Fruit fly (Drosophila melanogaster) whole organism, embryonic: ENCODE measurements around the gene CG13658.

ENCODE experiments used
- B-H1 ChIP-seq: fragments of 200-800 bp; sonication (Bioruptor generic); IDR thresholded peaks from 3 replicates; pipeline ENCODE4 v1.3.6; 2022; ENCODE audit warnings: missing biosample characterization, missing genetic modification characterization
- B-H2 ChIP-seq: fragments of 200-800 bp; sonication (Bioruptor generic); optimal IDR thresholded peaks from 2 replicates; lab custom pipeline; 2018; ENCODE audit warnings: missing biosample characterization, mild to moderate bottlenecking, missing genetic modification characterization
- BtbVII ChIP-seq: fragments of 200-800 bp; sonication (Bioruptor generic); optimal IDR thresholded peaks from 3 replicates; lab custom pipeline; 2017; ENCODE audit warnings: missing biosample characterization, mild to moderate bottlenecking, missing genetic modification characterization
- CG10147 ChIP-seq: fragments of 200-800 bp; sonication (Bioruptor generic); optimal IDR thresholded peaks from 2 replicates; lab custom pipeline; 2019; ENCODE audit warnings: missing biosample characterization, mild to moderate bottlenecking, missing genetic modification characterization, moderate library complexity
- CG10366 ChIP-seq: fragments of 200-800 bp; sonication (Bioruptor generic); IDR thresholded peaks from 2 replicates; pipeline ENCODE4 v1.3.6; 2022; ENCODE audit warnings: missing biosample characterization, missing genetic modification characterization
- CG10462 ChIP-seq: fragments of 200-800 bp; sonication (Bioruptor generic); optimal IDR thresholded peaks from 2 replicates; lab custom pipeline; 2016; ENCODE audit warnings: missing biosample characterization, missing genetic modification characterization
- CG12299 ChIP-seq: fragments of 200-800 bp; sonication (Bioruptor generic); optimal IDR thresholded peaks from 2 replicates; lab custom pipeline; 2018; ENCODE audit warnings: missing biosample characterization, mild to moderate bottlenecking, missing genetic modification characterization
- CG12942 ChIP-seq: fragments of 200-800 bp; sonication (Bioruptor generic); optimal IDR thresholded peaks from 3 replicates; lab custom pipeline; 2016; ENCODE audit warnings: missing biosample characterization, missing genetic modification characterization
- CG13775 ChIP-seq: fragments of 200-800 bp; sonication (Bioruptor generic); optimal IDR thresholded peaks from 3 replicates; lab custom pipeline; 2017; ENCODE audit warnings: missing biosample characterization, mild to moderate bottlenecking, missing genetic modification characterization
- CG14441 ChIP-seq: fragments of 200-800 bp; sonication (Bioruptor generic); IDR thresholded peaks from 2 replicates; pipeline ENCODE4 v1.3.6; 2022; ENCODE audit warnings: missing biosample characterization, missing genetic modification characterization
- CG16813 ChIP-seq: fragments of 200-800 bp; sonication (Bioruptor generic); IDR thresholded peaks from 3 replicates; pipeline ENCODE4 v1.3.6; 2022; ENCODE audit warnings: missing biosample characterization, missing genetic modification characterization; ENCODE audit not compliant: partially characterized antibody
- CG17568 ChIP-seq: fragments of 200-800 bp; sonication (Bioruptor generic); optimal IDR thresholded peaks from 2 replicates; lab custom pipeline; 2018; ENCODE audit warnings: missing biosample characterization, mild to moderate bottlenecking, missing genetic modification characterization, moderate library complexity
- CG17802 ChIP-seq: fragments of 200-800 bp; sonication (Bioruptor generic); optimal IDR thresholded peaks from 2 replicates; lab custom pipeline; 2018; ENCODE audit warnings: missing biosample characterization, mild to moderate bottlenecking, missing genetic modification characterization, moderate library complexity
- CG1792 ChIP-seq: fragments of 200-800 bp; sonication (Bioruptor generic); optimal IDR thresholded peaks from 2 replicates; lab custom pipeline; 2016; ENCODE audit warnings: missing biosample characterization, missing genetic modification characterization
- CG18262 ChIP-seq: fragments of 200-800 bp; optimal IDR thresholded peaks from 3 replicates; lab custom pipeline; 2019; ENCODE audit warnings: missing biosample characterization, mild to moderate bottlenecking, missing genetic modification characterization, moderate library complexity
- CG2120 ChIP-seq: fragments of 200-800 bp; sonication (Bioruptor generic); optimal IDR thresholded peaks from 3 replicates; lab custom pipeline; 2016; ENCODE audit warnings: missing biosample characterization, missing genetic modification characterization
- CG2678 ChIP-seq: fragments of 200-800 bp; sonication (Bioruptor generic); optimal IDR thresholded peaks from 3 replicates; lab custom pipeline; 2019; ENCODE audit warnings: missing biosample characterization, mild to moderate bottlenecking, missing genetic modification characterization, moderate library complexity
- CG3407 ChIP-seq: fragments of 200-800 bp; sonication (Bioruptor generic); optimal IDR thresholded peaks from 2 replicates; lab custom pipeline; 2018; ENCODE audit warnings: missing biosample characterization, mild to moderate bottlenecking, missing genetic modification characterization
- CG4404 ChIP-seq: fragments of 200-800 bp; sonication (Bioruptor generic); IDR thresholded peaks from 2 replicates; pipeline ENCODE4 v1.3.6; 2022; ENCODE audit warnings: missing biosample characterization, missing genetic modification characterization
- CG4854 ChIP-seq: fragments of 200-800 bp; sonication (Bioruptor generic); optimal IDR thresholded peaks from 2 replicates; lab custom pipeline; 2016; ENCODE audit warnings: missing biosample characterization, missing genetic modification characterization, inconsistent platforms
- CG6175 ChIP-seq: fragments of 200-800 bp; sonication (Bioruptor generic); IDR thresholded peaks from 3 replicates; pipeline ENCODE4 v1.3.6; 2022; ENCODE audit warnings: missing biosample characterization, missing genetic modification characterization
- CG7357 ChIP-seq: fragments of 200-800 bp; sonication (Bioruptor generic); IDR thresholded peaks from 3 replicates; pipeline ENCODE4 v1.3.6; 2022; ENCODE audit warnings: missing biosample characterization, missing genetic modification characterization
- CG7786 ChIP-seq: fragments of 200-800 bp; sonication (Bioruptor generic); optimal IDR thresholded peaks from 2 replicates; lab custom pipeline; 2016; ENCODE audit warnings: missing biosample characterization, missing genetic modification characterization
- CG8281 ChIP-seq: fragments of 200-800 bp; sonication (Bioruptor generic); optimal IDR thresholded peaks from 2 replicates; lab custom pipeline; 2018; ENCODE audit warnings: missing biosample characterization, mild to moderate bottlenecking, missing genetic modification characterization, moderate library complexity
- CG8359 ChIP-seq: fragments of 200-800 bp; sonication (Bioruptor generic); optimal IDR thresholded peaks from 2 replicates; lab custom pipeline; 2017; ENCODE audit warnings: missing biosample characterization, mild to moderate bottlenecking, missing genetic modification characterization, borderline replicate concordance
- CkIIα-i1 ChIP-seq: fragments of 200-800 bp; sonication (Bioruptor generic); IDR thresholded peaks from 2 replicates; pipeline ENCODE4 v1.3.6; 2022; ENCODE audit warnings: missing biosample characterization, missing genetic modification characterization
- Dek ChIP-seq: fragments of 200-800 bp; sonication (Bioruptor generic); optimal IDR thresholded peaks from 3 replicates; lab custom pipeline; 2019; ENCODE audit warnings: missing biosample characterization, mild to moderate bottlenecking, missing genetic modification characterization, moderate library complexity
- Dfd ChIP-seq, 2 experiments: fragments of >200 bp; optimal IDR thresholded peaks; 2 replicates each; lab custom pipeline; 2017; ENCODE audit warnings: missing biosample characterization in 2 of 2, missing genetic modification characterization in 2 of 2
- Fer2 ChIP-seq: fragments of 200-800 bp; sonication (Bioruptor generic); optimal IDR thresholded peaks from 2 replicates; lab custom pipeline; 2018; ENCODE audit warnings: missing biosample characterization, mild to moderate bottlenecking, missing genetic modification characterization, moderate library complexity
- Hey ChIP-seq: fragments of 200-800 bp; sonication (Bioruptor generic); optimal IDR thresholded peaks from 3 replicates; lab custom pipeline; 2018; ENCODE audit warnings: missing biosample characterization, mild to moderate bottlenecking, missing genetic modification characterization
- MBD-R2 ChIP-seq: fragments of 200-800 bp; sonication (Bioruptor generic); IDR thresholded peaks from 2 replicates; pipeline ENCODE4 v1.3.6; 2022; ENCODE audit warnings: missing biosample characterization, missing genetic modification characterization
- Nf-YA ChIP-seq: fragments of 200-800 bp; sonication (Bioruptor generic); IDR thresholded peaks from 2 replicates; pipeline ENCODE4 v1.3.6; 2022; ENCODE audit warnings: missing biosample characterization, missing genetic modification characterization
- Nf-YC ChIP-seq: fragments of 200-800 bp; optimal IDR thresholded peaks from 3 replicates; lab custom pipeline; 2019; ENCODE audit warnings: missing biosample characterization, mild to moderate bottlenecking, missing genetic modification characterization, moderate library complexity
- Pdp1 ChIP-seq, 2 experiments: fragments of 200-800 bp; sonication (Bioruptor generic); optimal IDR thresholded peaks; 3 replicates each; lab custom pipeline; 2016; ENCODE audit warnings: missing biosample characterization in 2 of 2, missing genetic modification characterization in 2 of 2, mild to moderate bottlenecking in 1 of 2, moderate library complexity in 1 of 2
- YL-1 ChIP-seq: fragments of 200-800 bp; sonication (Bioruptor generic); optimal IDR thresholded peaks from 3 replicates; lab custom pipeline; 2017; ENCODE audit warnings: missing biosample characterization, mild to moderate bottlenecking, missing genetic modification characterization
- al ChIP-seq: fragments of 200-800 bp; sonication (Bioruptor generic); IDR thresholded peaks from 2 replicates; pipeline ENCODE4 v1.3.6; 2022; ENCODE audit warnings: missing biosample characterization, missing genetic modification characterization
- ato ChIP-seq: fragments of 200-800 bp; sonication (Bioruptor generic); IDR thresholded peaks from 2 replicates; pipeline ENCODE4 v1.3.6; 2022; ENCODE audit warnings: missing biosample characterization, missing genetic modification characterization; ENCODE audit not compliant: partially characterized antibody
- bab2 ChIP-seq: fragments of 200-800 bp; sonication (Bioruptor generic); optimal IDR thresholded peaks from 2 replicates; lab custom pipeline; 2016; ENCODE audit warnings: missing biosample characterization, missing genetic modification characterization
- cas ChIP-seq: fragments of 200-800 bp; sonication (Bioruptor generic); IDR thresholded peaks from 2 replicates; pipeline ENCODE4 v1.3.6; 2022; ENCODE audit warnings: missing biosample characterization, missing genetic modification characterization
- chinmo ChIP-seq: fragments of 200-800 bp; sonication (Bioruptor generic); IDR thresholded peaks from 4 replicates; pipeline ENCODE4 v1.3.6; 2022; ENCODE audit warnings: missing biosample characterization, missing genetic modification characterization; ENCODE audit not compliant: partially characterized antibody
- chm ChIP-seq: fragments of 200-800 bp; sonication (Bioruptor generic); IDR thresholded peaks from 2 replicates; pipeline ENCODE4 v1.3.6; 2022; ENCODE audit warnings: missing biosample characterization, missing genetic modification characterization
- gcm2 ChIP-seq: fragments of 200-800 bp; sonication (Bioruptor generic); optimal IDR thresholded peaks from 2 replicates; lab custom pipeline; 2016; ENCODE audit warnings: missing biosample characterization, missing genetic modification characterization
- kah ChIP-seq: fragments of 200-800 bp; sonication (Bioruptor generic); optimal IDR thresholded peaks from 2 replicates; lab custom pipeline; 2018; ENCODE audit warnings: missing biosample characterization, mild to moderate bottlenecking, missing genetic modification characterization
- klu ChIP-seq: fragments of 200-800 bp; sonication (Bioruptor generic); IDR thresholded peaks from 2 replicates; pipeline ENCODE4 v1.3.6; 2022; ENCODE audit warnings: missing biosample characterization, missing genetic modification characterization
- luna ChIP-seq: fragments of 200-800 bp; sonication (Bioruptor generic); optimal IDR thresholded peaks from 2 replicates; lab custom pipeline; 2016; ENCODE audit warnings: missing biosample characterization, missing genetic modification characterization
- nmo ChIP-seq: fragments of 200-800 bp; sonication (Bioruptor generic); optimal IDR thresholded peaks from 2 replicates; lab custom pipeline; 2018; ENCODE audit warnings: missing biosample characterization, mild to moderate bottlenecking, missing genetic modification characterization, moderate library complexity
- nom ChIP-seq: fragments of 200-800 bp; sonication (Bioruptor generic); optimal IDR thresholded peaks from 2 replicates; lab custom pipeline; 2017; ENCODE audit warnings: missing biosample characterization, missing genetic modification characterization, mild to moderate bottlenecking, moderate library complexity, missing genetic modification reagents
- schlank ChIP-seq: fragments of 200-800 bp; sonication (Bioruptor generic); optimal IDR thresholded peaks from 2 replicates; lab custom pipeline; 2018; ENCODE audit warnings: missing biosample characterization, mild to moderate bottlenecking, missing genetic modification characterization
- slbo ChIP-seq: fragments of 200-800 bp; sonication (Bioruptor generic); IDR thresholded peaks from 2 replicates; pipeline ENCODE4 v1.3.6; 2022; ENCODE audit warnings: missing biosample characterization, missing genetic modification characterization
- sqz ChIP-seq: fragments of 200-800 bp; sonication (Bioruptor generic); optimal IDR thresholded peaks from 3 replicates; lab custom pipeline; 2018; ENCODE audit warnings: missing biosample characterization, mild to moderate bottlenecking, missing genetic modification characterization
- trem ChIP-seq: fragments of 200-800 bp; optimal IDR thresholded peaks from 3 replicates; lab custom pipeline; 2019; ENCODE audit warnings: missing biosample characterization, mild to moderate bottlenecking, missing genetic modification characterization, moderate library complexity
- vvl ChIP-seq: fragments of 200-800 bp; sonication (Bioruptor generic); IDR thresholded peaks from 2 replicates; pipeline ENCODE4 v1.3.6; 2022; ENCODE audit warnings: missing biosample characterization, missing genetic modification characterization

CG13658 gene

DNA sequence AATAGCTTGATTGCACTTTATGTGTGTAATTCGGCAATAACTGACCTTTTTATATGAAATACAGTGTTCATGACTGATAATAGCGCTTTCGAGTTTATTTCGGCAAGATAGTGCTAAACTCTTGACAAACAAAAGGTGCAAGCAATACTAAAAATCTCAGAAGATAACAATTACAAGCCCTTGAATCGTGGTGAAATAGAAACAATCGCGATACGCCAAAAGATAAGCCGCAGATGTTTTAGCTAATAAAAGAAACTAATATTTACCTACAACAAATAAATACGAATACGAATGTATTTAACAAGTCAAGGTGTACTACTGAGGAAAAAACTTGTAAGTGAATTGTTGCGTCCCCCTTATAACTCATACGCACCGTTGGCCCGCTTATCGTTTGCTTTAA is 12.0 kb upstream of the CG13658 start (continued):
- TF ChIP-seq CG18262 (tag; lab: Kevin White, UChicago) (no peak), CG10462 (no peak), YL-1 (GFP tag; lab: Kevin White, UChicago) (no peak), schlank (tag; lab: Kevin White, UChicago) (peak; percentile 34), CG10366 (no peak), klu (GFP tag; lab: Robert Waterston, UW) (no peak), BtbVII (GFP tag; lab: Kevin White, UChicago) (peak; percentile 66), kah (no peak), CG1792 (GFP tag; lab: Kevin White, UChicago) (no peak), CG8281 (tag; lab: Kevin White, UChicago) (no peak), CG4404 (GFP tag; lab: Robert Waterston, UW) (no peak), Dfd (GFP tag; optimal IDR thresholded peaks at IDR 0.05; lab: Kevin White, UChicago) (no peak), CG16813 (no peak), CG2120 (peak; percentile 29), CG3407 (GFP tag; lab: Kevin White, UChicago) (no peak), B-H2 (GFP tag; lab: Kevin White, UChicago) (peak; percentile 36), Dek (peak; percentile 38), ato (GFP tag; lab: Robert Waterston, UW) (no peak), Pdp1 (GFP tag; optimal IDR thresholded peaks at IDR 0.05; lab: Kevin White, UChicago) (no peak), CG13775 (GFP tag; lab: Kevin White, UChicago) (no peak), nom (GFP tag; lab: Kevin White, UChicago) (no peak), CG17568 (GFP tag; lab: Kevin White, UChicago) (peak; percentile 58), al (no peak), cas (no peak), Nf-YC (peak; percentile 32), Fer2 (tag; lab: Kevin White, UChicago) (no peak), CkIIα-i1 (no peak), CG7357 (GFP tag; lab: Robert Waterston, UW) (no peak), Hey (tag; lab: Kevin White, UChicago) (no peak), trem (tag; lab: Kevin White, UChicago) (no peak), bab2 (GFP tag; lab: Kevin White, UChicago) (no peak), CG12942 (no peak), CG17802 (tag; lab: Kevin White, UChicago) (no peak), sqz (GFP tag; lab: Kevin White, UChicago) (no peak), nmo (no peak), luna (GFP tag; lab: Kevin White, UChicago) (no peak), CG14441 (GFP tag; lab: Robert Waterston, UW) (no peak; the same call in 1 of the 2 replicates), slbo (GFP tag; lab: Robert Waterston, UW) (no peak), B-H1 (GFP tag; lab: Robert Waterston, UW) (no peak), chinmo (GFP tag; lab: Robert Waterston, UW) (no peak), CG7786 (no peak), Nf-YA (GFP tag; lab: Robert Waterston, UW) (no peak), chm (GFP tag; lab: Robert Waterston, UW) (no peak), MBD-R2 (GFP tag; lab: Robert Waterston, UW) (no peak), gcm2 (GFP tag; lab: Kevin White, UChicago) (no peak), CG8359 (GFP tag; lab: Kevin White, UChicago) (no peak), CG12299 (tag; lab: Kevin White, UChicago) (peak; percentile 36), CG10147 (GFP tag; lab: Kevin White, UChicago) (peak; percentile 59), CG2678 (tag; lab: Kevin White, UChicago) (peak; percentile 65), CG6175 (GFP tag; lab: Robert Waterston, UW) (no peak), vvl (no peak), CG4854 (GFP tag; lab: Kevin White, UChicago) (no peak)
